Worm (Caenorhabditis elegans): ENCODE measurements around the gene str-32.

DNA sequence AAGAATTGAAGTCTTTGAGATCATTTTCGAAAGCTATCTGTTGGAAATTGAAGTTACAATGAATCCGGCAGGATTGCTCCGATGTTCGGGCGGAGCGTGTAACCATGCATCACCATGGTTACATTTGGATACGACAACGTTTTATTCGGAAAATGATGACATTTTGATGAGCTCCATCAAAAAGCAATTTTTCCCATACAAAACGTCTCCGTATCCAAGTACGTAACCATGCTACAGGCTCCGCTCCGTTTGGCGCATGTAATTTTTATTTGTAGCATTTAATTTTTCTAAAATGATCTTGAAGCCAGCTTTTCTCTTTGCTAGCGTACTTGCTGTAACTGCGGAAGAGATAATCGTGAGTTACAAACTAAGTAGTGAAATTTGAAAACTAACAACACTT is 38.7 kb downstream of the str-32 start, which contains the start of the genes cwp-2 and cwp-3:
- TF ChIP-seq pat-9 (tag; optimal IDR thresholded peaks at IDR 0.05) (no peak), nhr-11 (tag; optimal IDR thresholded peaks at IDR 0.05) (no peak), pha-4 (tag; optimal IDR thresholded peaks at IDR 0.05) (no peak), ceh-19 (GFP tag; optimal IDR thresholded peaks at IDR 0.05) (no peak), mec-3 (tag; optimal IDR thresholded peaks at IDR 0.05; ENCODE audit: borderline replicate concordance) (no peak), pha-2 (tag; optimal IDR thresholded peaks at IDR 0.05) (no peak)
